Worm (Caenorhabditis elegans): ENCODE measurements around the gene clec-20.

Gene clec-20

ce11 chrII:1576772-1577171, 18.3 kb downstream of the clec-20 start:
- peak; percentile 72 for TF ChIP-seq nhr-80 (tag; optimal IDR thresholded peaks at IDR 0.05)
- TF ChIP-seq ztf-3 (GFP tag; optimal IDR thresholded peaks at IDR 0.05) = no peak
- TF ChIP-seq dox-1 (GFP tag; IDR thresholded peaks at IDR 0.05) = peak; percentile 38; the same call in 1 of the 2 replicates

ce11 chrII:1576030-1576429, 19.0 kb downstream of the clec-20 start, which contains the start of gene K05F6.10:
Gene K05F6.10, minus strand, starts transcription at chrII:1576130.
- TF ChIP-seq ceh-79 (tag; optimal IDR thresholded peaks at IDR 0.05) (no peak), pha-4 (tag; optimal IDR thresholded peaks at IDR 0.05) (no peak), lsy-27 (tag; optimal IDR thresholded peaks at IDR 0.05; ENCODE audit: borderline replicate concordance, insufficient read depth) (no peak), T07F8.4 (tag; optimal IDR thresholded peaks at IDR 0.05) (no peak), F22D6.2 (tag; optimal IDR thresholded peaks at IDR 0.05) (no peak), akir-1 (GFP tag; optimal IDR thresholded peaks at IDR 0.05) (no peak), hmg-1.2 (GFP tag; IDR thresholded peaks at IDR 0.05) (no peak), cebp-1 (GFP tag; IDR thresholded peaks at IDR 0.05) (no peak), cebp-1 (tag; optimal IDR thresholded peaks at IDR 0.05) (no peak), him-1 (tag; optimal IDR thresholded peaks at IDR 0.05) (no peak), nhr-120 (GFP tag; IDR thresholded peaks at IDR 0.05) (no peak), egl-44 (GFP tag; IDR thresholded peaks at IDR 0.05) (no peak)

- no peak for TF ChIP-seq nfyb-1 (GFP tag; IDR thresholded peaks at IDR 0.05)
- no peak for TF ChIP-seq ztf-22 (GFP tag; optimal IDR thresholded peaks at IDR 0.05)
- no peak for TF ChIP-seq Y95B8A.8 (GFP tag; IDR thresholded peaks at IDR 0.05)
- TF ChIP-seq gei-17 (GFP tag; optimal IDR thresholded peaks at IDR 0.05) = no peak
- TF ChIP-seq lag-1 (GFP tag; IDR thresholded peaks at IDR 0.05) = no peak
- TF ChIP-seq hrde-1 (tag; optimal IDR thresholded peaks at IDR 0.05; ENCODE audit: borderline replicate concordance) = no peak
- no peak for TF ChIP-seq Y79H2A.3 (GFP tag; conservative IDR thresholded peaks at IDR 0.05)
- no peak for TF ChIP-seq F22D6.2 (tag; optimal IDR thresholded peaks at IDR 0.05)
- no peak for TF ChIP-seq ztf-3 (GFP tag; optimal IDR thresholded peaks at IDR 0.05)
- TF ChIP-seq B0261.1 (tag; optimal IDR thresholded peaks at IDR 0.05) = no peak
Observed at ce11 chrII:1571032-1571431, 24.0 kb downstream of the clec-20 start, which contains the start of gene fbxb-46. Gene fbxb-46, minus strand, starts transcription at chrII:1571132.

- TF ChIP-seq him-1 (tag; optimal IDR thresholded peaks at IDR 0.05) = no peak
- TF ChIP-seq ceh-91 (GFP tag; IDR thresholded peaks at IDR 0.05) = no peak
- no peak for TF ChIP-seq sptf-2 (GFP tag; optimal IDR thresholded peaks at IDR 0.05)
- no peak for TF ChIP-seq let-607 (tag; optimal IDR thresholded peaks at IDR 0.05)
Observed at ce11 chrII:1568214-1568613, 26.8 kb downstream of the clec-20 start, which contains the start of gene fbxb-49. Gene fbxb-49, plus strand, starts transcription at chrII:1568514.

- no peak for TF ChIP-seq B0035.1 (tag; optimal IDR thresholded peaks at IDR 0.05)
Observed at ce11 chrII:1567646-1568045, 27.4 kb downstream of the clec-20 start, which contains the start of gene K05F6.8. Gene K05F6.8, minus strand, starts transcription at chrII:1567746.

ce11 chrII:1561863-1562262, 33.2 kb downstream of the clec-20 start, which contains the start of gene K05F6.14:
Gene K05F6.14, plus strand, starts transcription at chrII:1562163.
- TF ChIP-seq attf-6 (GFP tag; IDR thresholded peaks at IDR 0.05) = no peak
- TF ChIP-seq let-526 (GFP tag; IDR thresholded peaks at IDR 0.05) = no peak
- no peak for TF ChIP-seq gei-17 (GFP tag; optimal IDR thresholded peaks at IDR 0.05)
- no peak for TF ChIP-seq ceh-79 (tag; optimal IDR thresholded peaks at IDR 0.05)
- TF ChIP-seq T26A5.8 (tag; optimal IDR thresholded peaks at IDR 0.05) = no peak
- TF ChIP-seq C17E4.6 (GFP tag; IDR thresholded peaks at IDR 0.05) = no peak
- TF ChIP-seq snpc-3.4 (tag; optimal IDR thresholded peaks at IDR 0.05) = no peak
- no peak for TF ChIP-seq ztf-3 (GFP tag; optimal IDR thresholded peaks at IDR 0.05)
- TF ChIP-seq hlh-26 (GFP tag; conservative IDR thresholded peaks at IDR 0.05) = no peak
- no peak for TF ChIP-seq lsy-27 (tag; optimal IDR thresholded peaks at IDR 0.05; ENCODE audit: borderline replicate concordance, insufficient read depth)
- TF ChIP-seq F52B5.7 (tag; optimal IDR thresholded peaks at IDR 0.05) = no peak
- TF ChIP-seq nfya-2 (GFP tag; IDR thresholded peaks at IDR 0.05) = no peak
- TF ChIP-seq nhr-179 (tag; optimal IDR thresholded peaks at IDR 0.05) = no peak
- TF ChIP-seq him-1 (tag; optimal IDR thresholded peaks at IDR 0.05) = no peak
- TF ChIP-seq tlf-1 (GFP tag; optimal IDR thresholded peaks at IDR 0.05) = no peak
- TF ChIP-seq dox-1 (GFP tag; IDR thresholded peaks at IDR 0.05) = no peak
- TF ChIP-seq unc-130 (GFP tag; optimal IDR thresholded peaks at IDR 0.05) = no peak

Measured in whole organism, young adult.